Worm (Caenorhabditis elegans) whole organism, dauer: Measurements from ENCODE around the gene fbxb-5.
"Not testable (repeated sequence)": the region's sequence is repeated elsewhere in the genome, so short reads cannot be mapped to it uniquely, and the experiment has no call there.

Source experiments
- unc-62 ChIP-seq: sonication (generic microtip); optimal IDR thresholded peaks from 2 replicates; lab custom pipeline; 2017; ENCODE audit warnings: missing biosample characterization, missing genetic modification reagents, missing genetic modification characterization

fbxb-5 gene

DNA sequence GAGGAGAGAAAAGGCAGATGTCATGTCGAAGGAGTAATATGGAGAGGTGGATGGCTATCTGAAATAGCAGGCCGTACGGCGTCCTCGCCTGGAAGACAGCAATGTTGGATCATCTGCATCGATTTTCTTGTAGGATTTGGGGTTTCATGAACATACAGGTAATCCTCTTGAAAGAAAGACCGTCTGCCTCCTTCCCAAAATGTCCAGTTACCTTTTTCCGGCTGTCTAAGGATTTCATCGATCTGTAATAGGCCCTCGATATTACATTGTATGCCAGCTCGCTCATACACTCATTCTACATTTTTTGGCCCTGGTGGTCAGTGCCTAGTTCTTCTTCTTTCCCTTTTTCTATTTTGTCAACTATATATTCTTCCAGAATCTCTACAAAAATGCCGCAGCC lies at the start of gene fbxb-5, which contains the start of gene btb-8:
Gene fbxb-5 (minus strand): TSS at position 101 of the 400 bp plus-strand sequence.
Gene btb-8 (plus strand): TSS at position 377 of the 400 bp plus-strand sequence.
- TF ChIP-seq unc-62 (GFP tag; lab: Kevin White, UChicago) = no peak

DNA sequence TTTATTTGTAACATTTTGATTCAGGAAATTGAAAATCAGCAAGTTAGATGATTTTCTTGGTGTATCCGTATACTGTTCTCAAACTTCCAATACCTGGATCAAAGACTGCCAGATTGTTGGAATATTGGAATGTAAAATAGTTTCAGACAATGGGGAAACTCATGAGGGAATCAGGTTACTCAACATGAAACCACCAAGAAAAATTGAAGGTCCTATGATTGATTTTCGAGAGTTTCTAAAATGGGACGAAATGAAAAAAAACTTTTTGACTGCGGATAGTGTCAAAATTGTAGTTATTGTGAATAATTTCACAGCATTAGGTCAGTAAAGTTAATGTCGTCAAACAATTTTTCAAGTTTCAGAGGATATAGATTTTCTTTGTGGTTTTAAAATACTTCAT lies 49.5 kb upstream of the fbxb-5 start, which contains the start of gene math-3:
Gene math-3 (plus strand): TSS at position 301 of the 400 bp plus-strand sequence.
- no peak for TF ChIP-seq unc-62 (GFP tag; lab: Kevin White, UChicago)

- not testable (repeated sequence) for TF ChIP-seq unc-62 (GFP tag; lab: Kevin White, UChicago)
Measured at ce11 chrII:1771347-1771746, 49.1 kb upstream of the fbxb-5 start, which contains the start of gene math-26. math-26 (plus strand) TSS chrII:1771647.

- TF ChIP-seq unc-62 (GFP tag; lab: Kevin White, UChicago) = no peak
Measured at ce11 chrII:1766715-1767114, 44.4 kb upstream of the fbxb-5 start.

- TF ChIP-seq unc-62 (GFP tag; lab: Kevin White, UChicago) = no peak
Measured at ce11 chrII:1763072-1763471, 40.8 kb upstream of the fbxb-5 start, which contains the start of gene math-28. math-28 (plus strand) TSS chrII:1763372.

ce11 chrII:1761564-1761963 lies 39.3 kb upstream of the fbxb-5 start, which contains the start of gene F36H5.4:
F36H5.4 (plus strand) TSS chrII:1761864.
- no peak for TF ChIP-seq unc-62 (GFP tag; lab: Kevin White, UChicago)

- TF ChIP-seq unc-62 (GFP tag; lab: Kevin White, UChicago) = no peak
Measured at ce11 chrII:1759602-1760001, 37.3 kb upstream of the fbxb-5 start, which contains the start of gene F36H5.18. F36H5.18 (plus strand) TSS chrII:1759902.

DNA sequence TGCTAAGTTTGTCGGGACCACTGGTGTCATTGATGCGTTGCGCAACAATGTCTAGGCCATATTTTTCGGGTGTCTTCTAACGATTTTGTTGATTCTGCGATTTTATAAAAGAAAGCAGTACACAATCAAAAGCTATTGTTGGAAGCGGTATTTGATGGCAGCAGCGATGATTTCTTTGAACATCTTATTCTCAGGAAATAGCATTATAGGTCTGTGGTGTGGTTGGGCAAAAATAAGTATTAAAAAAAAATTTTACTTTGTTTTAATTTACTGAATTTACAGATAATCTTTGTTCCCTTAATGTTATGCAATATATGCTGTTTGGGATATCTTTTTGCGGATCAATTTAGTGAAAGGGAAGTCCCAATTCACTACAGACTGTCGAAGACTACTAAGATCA lies 34.7 kb upstream of the fbxb-5 start, which contains the start of gene F36H5.10:
Gene F36H5.10 (plus strand): TSS at position 301 of the 400 bp plus-strand sequence.
- TF ChIP-seq unc-62 (GFP tag; lab: Kevin White, UChicago) = no peak

DNA sequence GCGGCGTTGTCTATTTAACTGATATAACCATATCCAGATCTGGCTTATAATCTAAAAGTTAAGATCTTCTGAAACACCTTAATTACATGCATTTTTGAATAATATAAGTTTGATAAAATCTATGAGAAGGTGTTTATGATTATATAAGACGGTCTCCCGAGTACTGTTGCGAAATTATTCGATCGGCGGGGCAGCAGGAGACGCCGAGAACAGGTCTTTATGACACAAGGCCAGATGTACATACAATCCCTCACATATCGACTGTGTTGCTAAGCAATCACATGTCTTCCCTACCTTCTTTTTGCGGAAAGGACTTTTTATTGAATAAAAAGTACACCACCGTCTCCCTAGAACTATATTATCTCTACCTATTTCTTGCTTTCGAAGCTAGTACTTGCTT lies 34.3 kb upstream of the fbxb-5 start, which contains the start of gene fbxb-53:
Gene fbxb-53 (plus strand): TSS at position 301 of the 400 bp plus-strand sequence.
- TF ChIP-seq unc-62 (GFP tag; lab: Kevin White, UChicago) = no peak

- no peak for TF ChIP-seq unc-62 (GFP tag; lab: Kevin White, UChicago)
Measured at ce11 chrII:1756072-1756471, 33.8 kb upstream of the fbxb-5 start, which contains the start of gene F36H5.17. F36H5.17 (minus strand) TSS chrII:1756172.

ce11 chrII:1752990-1753389 lies 30.7 kb upstream of the fbxb-5 start, which contains the start of gene F36H5.9:
F36H5.9 (minus strand) TSS chrII:1753090.
- no peak for TF ChIP-seq unc-62 (GFP tag; lab: Kevin White, UChicago)

DNA sequence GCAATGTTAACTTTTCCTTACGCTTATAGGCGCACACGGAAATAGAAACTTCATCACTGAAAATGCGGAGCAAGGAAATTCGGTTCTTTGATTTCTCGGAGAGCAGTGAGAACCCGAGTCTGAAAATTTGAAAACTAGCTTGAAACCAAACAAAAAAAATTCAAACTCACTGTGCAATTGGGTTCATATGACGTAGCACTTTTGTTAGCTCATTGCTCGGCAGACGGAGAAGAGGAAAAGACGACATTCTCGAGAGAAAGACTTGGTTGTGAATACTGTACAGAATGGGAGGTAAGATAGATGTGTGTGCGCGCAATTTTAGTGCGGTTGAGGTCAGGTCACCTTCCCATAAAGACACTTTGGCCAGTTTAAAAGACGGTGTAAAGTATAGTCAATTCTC lies 28.1 kb upstream of the fbxb-5 start, which contains the start of the genes F36H5.13 and F36H5.8:
Gene F36H5.13 (minus strand): TSS at position 101 of the 400 bp plus-strand sequence.
Gene F36H5.8 (minus strand): TSS at position 274 of the 400 bp plus-strand sequence.
- no peak for TF ChIP-seq unc-62 (GFP tag; lab: Kevin White, UChicago)

DNA sequence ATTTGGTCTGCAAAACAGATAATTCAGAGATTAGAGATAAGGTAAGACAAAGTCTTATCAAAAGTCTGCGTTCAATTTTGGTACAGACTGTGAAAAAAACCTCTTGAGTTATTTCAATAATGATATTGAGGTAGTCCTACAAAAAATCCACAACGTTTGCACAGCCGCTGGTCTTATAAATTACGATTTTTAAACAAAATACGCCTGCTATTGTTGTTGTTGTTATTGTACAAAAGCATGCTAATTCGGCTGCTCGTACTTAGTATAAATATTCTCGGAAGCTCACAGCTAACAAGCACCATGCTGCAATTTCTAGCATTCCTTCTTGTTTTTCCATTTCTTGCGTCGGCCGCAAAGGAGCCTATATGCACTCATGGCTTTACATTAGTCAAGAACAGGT lies 21.9 kb upstream of the fbxb-5 start, which contains the start of gene clec-19:
Gene clec-19 (plus strand): TSS at position 301 of the 400 bp plus-strand sequence.
- TF ChIP-seq unc-62 (GFP tag; lab: Kevin White, UChicago) = no peak

- TF ChIP-seq unc-62 (GFP tag; lab: Kevin White, UChicago) = no peak
Measured at ce11 chrII:1742535-1742934, 20.2 kb upstream of the fbxb-5 start, which contains the start of gene F36H5.12. F36H5.12 (plus strand) TSS chrII:1742835.

DNA sequence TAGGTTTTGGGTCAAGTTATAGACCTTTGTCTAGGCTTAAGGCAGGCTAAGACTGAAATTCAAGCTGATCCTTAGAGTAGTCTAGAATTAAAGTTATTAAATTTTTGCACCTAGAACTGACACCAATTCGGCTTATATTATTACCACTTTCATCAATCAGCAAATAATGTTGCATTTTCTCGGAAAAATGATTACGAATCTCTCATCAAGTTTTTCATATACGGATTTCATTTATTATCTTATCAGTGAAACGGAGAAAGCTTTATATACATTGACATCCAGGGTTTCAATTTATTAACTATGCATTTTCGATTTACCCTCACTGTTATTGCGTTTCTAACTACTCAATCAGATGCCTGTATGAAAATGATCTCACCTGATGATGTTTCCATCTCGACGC lies 19.0 kb upstream of the fbxb-5 start, which contains the start of gene K07G6.1:
Gene K07G6.1 (plus strand): TSS at position 301 of the 400 bp plus-strand sequence.
- TF ChIP-seq unc-62 (GFP tag; lab: Kevin White, UChicago) = no peak

DNA sequence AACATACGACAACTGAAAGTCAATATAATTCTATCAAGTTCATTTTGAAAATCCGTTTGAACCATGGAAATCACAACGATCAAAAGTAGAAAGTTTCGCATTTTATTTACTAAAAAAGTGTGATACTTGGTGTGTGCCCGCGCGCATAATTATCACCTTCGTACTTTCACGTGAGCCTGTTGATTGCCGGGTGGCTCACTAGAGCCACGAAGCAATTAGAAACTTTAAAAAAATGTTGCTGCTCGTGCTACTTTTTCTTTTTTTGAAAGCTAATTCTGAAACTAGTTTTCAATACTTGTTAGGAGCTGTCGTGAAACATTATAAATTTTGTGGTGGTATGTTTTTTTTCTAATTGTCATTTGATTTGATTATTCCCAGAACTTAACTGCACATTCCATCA lies 16.6 kb upstream of the fbxb-5 start, which contains the start of the genes irld-9 and irld-33:
Gene irld-9 (minus strand): TSS at position 101 of the 400 bp plus-strand sequence.
Gene irld-33 (plus strand): TSS at position 209 of the 400 bp plus-strand sequence.
- no peak for TF ChIP-seq unc-62 (GFP tag; lab: Kevin White, UChicago)
